Worm (Caenorhabditis elegans) whole organism, L3 larva: ENCODE results near the gene C34B4.2.

Source experiments
- R02D3.7 ChIP-seq: fragments of 150-350 bp; optimal IDR thresholded peaks from 2 replicates; lab custom pipeline; 2014; ENCODE audit warnings: missing biosample characterization, missing genetic modification characterization
- ZK546.5 ChIP-seq: sonication (generic microtip); optimal IDR thresholded peaks from 2 replicates; lab custom pipeline; 2017; ENCODE audit warnings: missing biosample characterization, missing genetic modification characterization
- aly-2 ChIP-seq: fragments of 150-350 bp; optimal IDR thresholded peaks from 2 replicates; lab custom pipeline; 2014; ENCODE audit warnings: missing biosample characterization, missing genetic modification characterization
- ama-1 ChIP-seq: fragments of 150-350 bp; optimal IDR thresholded peaks from 2 replicates; lab custom pipeline; 2018
- ceh-16 ChIP-seq: sonication (generic microtip); optimal IDR thresholded peaks from 2 replicates; lab custom pipeline; 2017; ENCODE audit warnings: missing biosample characterization, missing genetic modification characterization
- ceh-28 ChIP-seq: fragments of 150-350 bp; optimal IDR thresholded peaks from 2 replicates; lab custom pipeline; 2014; ENCODE audit warnings: missing biosample characterization, missing genetic modification reagents, missing genetic modification characterization
- ceh-82 ChIP-seq: fragments of 150-350 bp; optimal IDR thresholded peaks from 2 replicates; lab custom pipeline; 2014; ENCODE audit warnings: missing biosample characterization, missing genetic modification characterization
- daf-12 ChIP-seq: fragments of 150-350 bp; optimal IDR thresholded peaks from 2 replicates; lab custom pipeline; 2014; ENCODE audit warnings: missing biosample characterization, missing genetic modification reagents, missing genetic modification characterization
- egl-27 ChIP-seq: sonication (generic microtip); optimal IDR thresholded peaks from 4 replicates; lab custom pipeline; 2017; ENCODE audit warnings: missing biosample characterization, missing genetic modification reagents, missing genetic modification characterization
- egl-5 ChIP-seq: fragments of 150-350 bp; optimal IDR thresholded peaks from 2 replicates; lab custom pipeline; 2017; ENCODE audit warnings: missing biosample characterization, missing genetic modification reagents, missing genetic modification characterization, inconsistent platforms
- elt-1 ChIP-seq: fragments of 150-350 bp; optimal IDR thresholded peaks from 2 replicates; lab custom pipeline; 2014; ENCODE audit warnings: missing biosample characterization, missing genetic modification characterization
- elt-2 ChIP-seq: sonication (generic microtip); optimal IDR thresholded peaks from 2 replicates; lab custom pipeline; 2016; ENCODE audit warnings: missing genetic modification reagents, mild to moderate bottlenecking, missing genetic modification characterization, missing compliant biosample characterization
- elt-3 ChIP-seq, 3 experiments: fragments of 150-350 bp in 1 of 3; sonication (generic microtip) in 2 of 3; optimal IDR thresholded peaks; 2 replicates in 2 of 3; 4 replicates in 1 of 3; lab custom pipeline; 2014 to 2017; ENCODE audit warnings: missing biosample characterization in 3 of 3, missing genetic modification characterization in 3 of 3
- eor-1 ChIP-seq, 2 experiments: fragments of 150-350 bp; optimal IDR thresholded peaks; 2 replicates each; lab custom pipeline; 2014 to 2018; ENCODE audit warnings: missing biosample characterization in 2 of 2, missing genetic modification characterization in 2 of 2
- fkh-2 ChIP-seq: fragments of 150-350 bp; optimal IDR thresholded peaks from 2 replicates; lab custom pipeline; 2014; ENCODE audit warnings: missing biosample characterization, missing genetic modification reagents, missing genetic modification characterization
- fos-1 ChIP-seq: fragments of 150-350 bp; optimal IDR thresholded peaks from 2 replicates; lab custom pipeline; 2014; ENCODE audit warnings: missing biosample characterization, missing genetic modification characterization
- hmg-11 ChIP-seq: sonication (generic microtip); optimal IDR thresholded peaks from 2 replicates; lab custom pipeline; 2016; ENCODE audit warnings: missing genetic modification characterization, missing compliant biosample characterization
- lin-15B ChIP-seq: fragments of 150-350 bp; optimal IDR thresholded peaks from 2 replicates; lab custom pipeline; 2014; ENCODE audit warnings: missing biosample characterization, missing genetic modification characterization
- lin-39 ChIP-seq: fragments of 150-350 bp; optimal IDR thresholded peaks from 2 replicates; lab custom pipeline; 2018; ENCODE audit warnings: missing biosample characterization, missing genetic modification reagents, missing genetic modification characterization
- lsy-12 ChIP-seq: sonication (generic microtip); optimal IDR thresholded peaks from 2 replicates; lab custom pipeline; 2016; ENCODE audit warnings: mild to moderate bottlenecking, missing genetic modification characterization, missing compliant biosample characterization
- mdl-1 ChIP-seq: fragments of 150-350 bp; optimal IDR thresholded peaks from 2 replicates; lab custom pipeline; 2014; ENCODE audit warnings: missing biosample characterization, missing genetic modification characterization
- mml-1 ChIP-seq: fragments of 150-350 bp; sonication (generic microtip); optimal IDR thresholded peaks from 3 replicates; lab custom pipeline; 2014; ENCODE audit warnings: missing biosample characterization, missing genetic modification characterization
- nfya-1 ChIP-seq: sonication (generic microtip); optimal IDR thresholded peaks from 2 replicates; lab custom pipeline; 2017; ENCODE audit warnings: missing genetic modification characterization, mild to moderate bottlenecking, missing compliant biosample characterization, antibody characterized with exemption, moderate library complexity; ENCODE audit not compliant: insufficient read depth
- nhr-11 ChIP-seq: fragments of 150-350 bp; optimal IDR thresholded peaks from 2 replicates; lab custom pipeline; 2014; ENCODE audit warnings: missing biosample characterization, missing genetic modification characterization
- nhr-12 ChIP-seq: fragments of 150-350 bp; optimal IDR thresholded peaks from 2 replicates; lab custom pipeline; 2014; ENCODE audit warnings: missing biosample characterization, missing genetic modification characterization
- nhr-23 ChIP-seq: fragments of 150-350 bp; optimal IDR thresholded peaks from 2 replicates; lab custom pipeline; 2014; ENCODE audit warnings: missing biosample characterization, missing genetic modification reagents, missing genetic modification characterization
- nhr-237 ChIP-seq: fragments of 150-350 bp; optimal IDR thresholded peaks from 2 replicates; lab custom pipeline; 2014; ENCODE audit warnings: missing biosample characterization, missing genetic modification characterization
- nhr-25 ChIP-seq: sonication (generic microtip); optimal IDR thresholded peaks from 2 replicates; lab custom pipeline; 2017; ENCODE audit warnings: missing biosample characterization, missing genetic modification characterization
- nhr-28 ChIP-seq: fragments of 150-350 bp; optimal IDR thresholded peaks from 2 replicates; lab custom pipeline; 2014; ENCODE audit warnings: missing biosample characterization, missing genetic modification characterization
- nhr-43 ChIP-seq: sonication (generic microtip); optimal IDR thresholded peaks from 2 replicates; lab custom pipeline; 2016; ENCODE audit warnings: mild to moderate bottlenecking, missing genetic modification characterization, missing compliant biosample characterization; ENCODE audit not compliant: poor library complexity, severe bottlenecking
- nhr-67 ChIP-seq: fragments of 150-350 bp; optimal IDR thresholded peaks from 2 replicates; lab custom pipeline; 2014; ENCODE audit warnings: missing biosample characterization, missing genetic modification characterization
- nhr-77 ChIP-seq: fragments of 150-350 bp; optimal IDR thresholded peaks from 2 replicates; lab custom pipeline; 2014; ENCODE audit warnings: missing biosample characterization, missing genetic modification characterization
- pha-4 ChIP-seq: fragments of 150-350 bp; optimal IDR thresholded peaks from 2 replicates; lab custom pipeline; 2014; ENCODE audit warnings: missing biosample characterization, missing genetic modification reagents, missing genetic modification characterization
- pqm-1 ChIP-seq: fragments of 150-350 bp; optimal IDR thresholded peaks from 2 replicates; lab custom pipeline; 2017; ENCODE audit warnings: missing biosample characterization, missing genetic modification characterization, inconsistent platforms
- sea-2 ChIP-seq: fragments of 150-350 bp; sonication (generic microtip); optimal IDR thresholded peaks from 4 replicates; lab custom pipeline; 2014; ENCODE audit warnings: missing biosample characterization, missing genetic modification reagents, missing genetic modification characterization
- skn-1 ChIP-seq: fragments of 150-350 bp; optimal IDR thresholded peaks from 2 replicates; lab custom pipeline; 2014; ENCODE audit warnings: missing biosample characterization, missing genetic modification characterization
- snpc-4 ChIP-seq: fragments of 150-350 bp; optimal IDR thresholded peaks from 2 replicates; lab custom pipeline; 2014; ENCODE audit warnings: missing biosample characterization, missing genetic modification characterization
- tbx-2 ChIP-seq: sonication (generic microtip); optimal IDR thresholded peaks from 2 replicates; lab custom pipeline; 2016; ENCODE audit warnings: mild to moderate bottlenecking, missing genetic modification characterization, missing compliant biosample characterization
- unc-39 ChIP-seq: sonication (generic microtip); optimal IDR thresholded peaks from 4 replicates; lab custom pipeline; 2017; ENCODE audit warnings: missing biosample characterization, missing genetic modification characterization
- unc-62 ChIP-seq: fragments of 150-350 bp; sonication (generic microtip); optimal IDR thresholded peaks from 4 replicates; lab custom pipeline; 2014; ENCODE audit warnings: missing biosample characterization, missing genetic modification reagents, missing genetic modification characterization
- zag-1 ChIP-seq: fragments of 150-350 bp; optimal IDR thresholded peaks from 2 replicates; lab custom pipeline; 2014; ENCODE audit warnings: missing biosample characterization, missing genetic modification characterization
- ztf-11 ChIP-seq: fragments of 150-350 bp; optimal IDR thresholded peaks from 2 replicates; lab custom pipeline; 2014; ENCODE audit warnings: missing biosample characterization, missing genetic modification characterization

Gene C34B4.2

DNA sequence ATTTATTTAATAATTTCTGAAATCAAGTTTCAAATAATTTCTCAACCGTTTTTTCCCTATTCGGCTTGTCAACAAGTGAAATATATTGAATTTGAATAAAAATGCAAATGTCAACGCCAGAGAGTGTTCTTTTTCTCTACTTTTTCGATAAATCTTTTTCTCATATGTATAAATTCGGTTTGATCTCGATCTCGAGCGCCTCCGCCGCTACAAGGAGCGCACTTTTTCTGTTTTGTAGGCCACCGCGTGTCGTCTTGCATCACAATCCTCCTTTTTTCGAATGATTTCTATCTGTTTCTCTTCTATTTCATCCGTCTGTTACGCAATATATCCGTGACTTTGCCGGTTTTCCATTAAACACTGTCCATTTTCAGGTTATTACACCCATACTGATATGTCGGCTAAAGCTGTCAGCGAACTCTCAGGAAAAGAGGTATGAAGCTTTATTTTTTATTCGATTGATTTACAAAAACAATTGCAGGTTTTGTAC is 33.3 kb downstream of the C34B4.2 start, which contains the start of gene acly-2:
acly-2 (plus strand) TSS at position 375 of the 490 bp plus-strand sequence.
- TF ChIP-seq fkh-2 (tag; lab: Kevin White, UChicago) (no peak), nhr-23 (tag; lab: Kevin White, UChicago) (peak; percentile 24), fos-1 (tag; lab: Kevin White, UChicago) (no peak)

DNA sequence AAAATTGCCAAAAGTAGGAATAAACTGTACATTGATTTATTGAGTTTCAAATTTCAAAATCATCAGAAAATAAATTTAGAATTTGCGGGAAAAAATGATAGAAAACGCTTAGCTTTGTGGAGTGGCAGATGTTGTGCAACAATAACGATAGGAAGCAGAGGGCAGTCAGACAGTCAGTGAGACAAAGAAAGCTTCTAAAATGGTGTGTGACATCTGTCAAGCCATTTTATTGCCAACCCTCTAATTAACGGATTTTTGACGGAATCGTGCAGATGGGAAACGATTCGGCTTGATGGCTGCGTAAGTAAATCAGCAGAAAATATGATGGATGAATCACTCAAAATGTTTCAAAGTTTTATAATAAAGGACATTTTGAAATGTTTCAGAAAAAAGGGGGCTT is 37.2 kb downstream of the C34B4.2 start, which contains the start of gene max-1:
max-1 (minus strand) TSS at position 124 of the 400 bp plus-strand sequence.
- TF ChIP-seq hmg-11 (no peak), nhr-28 (no peak), nhr-237 (no peak), lin-39 (tag; lab: Kevin White, UChicago) (no peak), nhr-23 (tag; lab: Kevin White, UChicago) (no peak), nhr-43 (tag; lab: Kevin White, UChicago) (no peak), nhr-67 (tag; lab: Kevin White, UChicago) (no peak), elt-3 (tag; optimal IDR thresholded peaks at IDR 0.05; lab: Kevin White, UChicago) (no peak), nfya-1 (no peak), eor-1 (tag; optimal IDR thresholded peaks at IDR 0.05; lab: Kevin White, UChicago) (no peak), skn-1 (tag; lab: Kevin White, UChicago) (no peak)

DNA sequence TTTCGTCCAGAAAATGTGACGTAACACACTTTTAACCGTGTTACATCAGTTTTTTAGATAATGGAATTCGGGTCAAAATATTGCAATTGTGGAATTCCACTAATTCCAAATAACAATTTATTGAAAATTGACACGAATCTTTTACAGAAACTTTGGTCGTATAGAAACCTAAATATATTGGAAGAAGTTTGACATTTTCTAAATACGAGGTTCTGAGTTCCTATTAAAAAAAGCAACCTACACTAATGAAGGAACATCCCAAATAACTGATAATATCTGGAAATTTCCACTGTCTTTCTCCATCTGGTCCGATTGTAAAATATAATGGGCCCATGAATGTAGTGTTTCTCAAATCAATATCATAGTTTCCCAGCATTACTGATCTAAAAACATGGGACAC is 38.4 kb downstream of the C34B4.2 start:
- no peak for TF ChIP-seq nhr-23 (tag; lab: Kevin White, UChicago)
- TF ChIP-seq lsy-12 (tag; lab: Kevin White, UChicago): no peak
- TF ChIP-seq nhr-28: no peak
- no peak for TF ChIP-seq unc-62 (GFP tag; lab: Kevin White, UChicago)
- no peak for TF ChIP-seq mdl-1 (tag; lab: Kevin White, UChicago)
- TF ChIP-seq ama-1 (lab: Kevin White, UChicago): no peak
- TF ChIP-seq nhr-25 (tag; lab: Kevin White, UChicago): no peak
- no peak for TF ChIP-seq R02D3.7 (tag; lab: Kevin White, UChicago)
- TF ChIP-seq ztf-11: no peak
- TF ChIP-seq egl-27: no peak
- no peak for TF ChIP-seq nhr-67 (tag; lab: Kevin White, UChicago)
- TF ChIP-seq ceh-82: no peak
- TF ChIP-seq ceh-16 (tag; lab: Kevin White, UChicago): no peak
- no peak for TF ChIP-seq ceh-28 (tag; lab: Kevin White, UChicago)
- no peak for TF ChIP-seq elt-1 (tag; lab: Kevin White, UChicago)

ce11 chrV:13129895-13130294 is 47.0 kb downstream of the C34B4.2 start, which contains the start of gene eat-6:
eat-6 (minus strand) TSS chrV:13129995.
- TF ChIP-seq nhr-25 (tag; lab: Kevin White, UChicago) (peak; percentile 34), lsy-12 (tag; lab: Kevin White, UChicago) (no peak)

ce11 chrV:13130439-13130840 is 47.6 kb downstream of the C34B4.2 start:
- TF ChIP-seq snpc-4 (tag; lab: Kevin White, UChicago): peak; percentile 29
- TF ChIP-seq nhr-67 (tag; lab: Kevin White, UChicago): no peak
- no peak for TF ChIP-seq fkh-2 (tag; lab: Kevin White, UChicago)
- TF ChIP-seq daf-12 (tag; lab: Kevin White, UChicago): no peak
- no peak for TF ChIP-seq zag-1 (tag; lab: Kevin White, UChicago)
- peak; percentile 69 for TF ChIP-seq ama-1 (lab: Kevin White, UChicago)
- no peak for TF ChIP-seq elt-1 (tag; lab: Kevin White, UChicago)
- TF ChIP-seq nhr-25 (tag; lab: Kevin White, UChicago): no peak
- peak; percentile 7 for TF ChIP-seq egl-5 (tag; lab: Kevin White, UChicago)
- no peak for TF ChIP-seq nhr-11
- TF ChIP-seq ZK546.5 (tag; lab: Kevin White, UChicago): no peak
- peak; percentile 95 for TF ChIP-seq elt-2 (tag; lab: Kevin White, UChicago)
- TF ChIP-seq ceh-82: no peak
- TF ChIP-seq pqm-1 (tag; lab: Kevin White, UChicago): peak; percentile 85
- TF ChIP-seq eor-1 (tag; optimal IDR thresholded peaks at IDR 0.05; lab: Kevin White, UChicago): no peak
- TF ChIP-seq skn-1 (tag; lab: Kevin White, UChicago): peak; percentile 5
- no peak for TF ChIP-seq nhr-12 (tag; lab: Kevin White, UChicago)
- TF ChIP-seq egl-27: peak; percentile 60
- no peak for TF ChIP-seq ztf-11
- peak; percentile 60 for TF ChIP-seq pha-4 (tag; lab: Kevin White, UChicago)
- no peak for TF ChIP-seq nhr-237
- TF ChIP-seq R02D3.7 (tag; lab: Kevin White, UChicago): no peak
- TF ChIP-seq lin-39 (tag; lab: Kevin White, UChicago): peak; percentile 94
- TF ChIP-seq nhr-77 (tag; lab: Kevin White, UChicago): no peak
- TF ChIP-seq fos-1 (tag; lab: Kevin White, UChicago): no peak
- peak; percentile 32 for TF ChIP-seq lin-15B
- no peak for TF ChIP-seq sea-2 (GFP tag; lab: Kevin White, UChicago)
- no peak for TF ChIP-seq ceh-16 (tag; lab: Kevin White, UChicago)
- no peak for TF ChIP-seq mml-1
- TF ChIP-seq aly-2: no peak
- peak; percentile 47 for TF ChIP-seq lsy-12 (tag; lab: Kevin White, UChicago)
- TF ChIP-seq nhr-28: no peak
- TF ChIP-seq elt-3 (tag; optimal IDR thresholded peaks at IDR 0.05; lab: Kevin White, UChicago): no peak
- peak; percentile 78 for TF ChIP-seq nfya-1
- TF ChIP-seq unc-39 (tag; lab: Kevin White, UChicago): no peak
- peak; percentile 24 for TF ChIP-seq tbx-2 (tag; lab: Kevin White, UChicago)
